Worm (Caenorhabditis elegans): ENCODE results near the gene glb-33.

Gene glb-33

ce11 chrV:1317869-1318354 lies 34.0 kb upstream of the glb-33 start, which contains the start of gene F16B3.3:
TSS of gene F16B3.3 (minus strand) at chrV:1317919.
- TF ChIP-seq lin-54 (GFP tag; optimal IDR thresholded peaks at IDR 0.05): no peak
- no peak for TF ChIP-seq tbx-9 (tag; optimal IDR thresholded peaks at IDR 0.05; ENCODE audit: borderline replicate concordance)
- TF ChIP-seq tbp1 (GFP tag; optimal IDR thresholded peaks at IDR 0.05): no peak
- TF ChIP-seq nhr-120 (GFP tag; IDR thresholded peaks at IDR 0.05): no peak
- no peak for TF ChIP-seq lin-26 (GFP tag; IDR thresholded peaks at IDR 0.05)
- no peak for TF ChIP-seq hmg-1.2 (GFP tag; IDR thresholded peaks at IDR 0.05)
- TF ChIP-seq ekl-4 (GFP tag; IDR thresholded peaks at IDR 0.05): no peak
- TF ChIP-seq sdz-38 (tag; optimal IDR thresholded peaks at IDR 0.05): no peak
- TF ChIP-seq ztf-3 (GFP tag; optimal IDR thresholded peaks at IDR 0.05): no peak
- TF ChIP-seq mes-4 (tag; optimal IDR thresholded peaks at IDR 0.05): no peak
- no peak for TF ChIP-seq ccch-3 (GFP tag; optimal IDR thresholded peaks at IDR 0.05)
- no peak for TF ChIP-seq Y67H2A.10 (GFP tag; conservative IDR thresholded peaks at IDR 0.05)
- no peak for TF ChIP-seq C17E4.6 (GFP tag; IDR thresholded peaks at IDR 0.05)
- no peak for TF ChIP-seq nfya-2 (GFP tag; IDR thresholded peaks at IDR 0.05)
- TF ChIP-seq let-526 (GFP tag; IDR thresholded peaks at IDR 0.05): no peak

ce11 chrV:1321776-1322175 lies 30.1 kb upstream of the glb-33 start:
- no peak for TF ChIP-seq F52B5.7 (tag; optimal IDR thresholded peaks at IDR 0.05)
- no peak for TF ChIP-seq rpc-1 (optimal IDR thresholded peaks at IDR 0.05)
- no peak for TF ChIP-seq rpc-1 (tag; optimal IDR thresholded peaks at IDR 0.05)
- TF ChIP-seq C06A6.2 (GFP tag; conservative IDR thresholded peaks at IDR 0.05): no peak
- TF ChIP-seq hsf-1 (GFP tag; IDR thresholded peaks at IDR 0.05): no peak
- no peak for TF ChIP-seq F22D6.2 (tag; optimal IDR thresholded peaks at IDR 0.05)
- no peak for TF ChIP-seq hlh-26 (GFP tag; conservative IDR thresholded peaks at IDR 0.05)
- TF ChIP-seq akir-1 (GFP tag; optimal IDR thresholded peaks at IDR 0.05): no peak
- no peak for TF ChIP-seq rcor-1 (GFP tag; IDR thresholded peaks at IDR 0.05)
- TF ChIP-seq sdz-38 (tag; optimal IDR thresholded peaks at IDR 0.05): no peak
- TF ChIP-seq F49E8.2 (tag; optimal IDR thresholded peaks at IDR 0.05; ENCODE audit: insufficient read depth): no peak

- TF ChIP-seq hrde-1 (tag; optimal IDR thresholded peaks at IDR 0.05; ENCODE audit: borderline replicate concordance) (no peak), somi-1 (GFP tag; optimal IDR thresholded peaks at IDR 0.05) (no peak), attf-6 (GFP tag; IDR thresholded peaks at IDR 0.05) (no peak), atf-7 (tag; optimal IDR thresholded peaks at IDR 0.05) (no peak)
Measured at ce11 chrV:1326067-1326466, 25.9 kb upstream of the glb-33 start.

DNA sequence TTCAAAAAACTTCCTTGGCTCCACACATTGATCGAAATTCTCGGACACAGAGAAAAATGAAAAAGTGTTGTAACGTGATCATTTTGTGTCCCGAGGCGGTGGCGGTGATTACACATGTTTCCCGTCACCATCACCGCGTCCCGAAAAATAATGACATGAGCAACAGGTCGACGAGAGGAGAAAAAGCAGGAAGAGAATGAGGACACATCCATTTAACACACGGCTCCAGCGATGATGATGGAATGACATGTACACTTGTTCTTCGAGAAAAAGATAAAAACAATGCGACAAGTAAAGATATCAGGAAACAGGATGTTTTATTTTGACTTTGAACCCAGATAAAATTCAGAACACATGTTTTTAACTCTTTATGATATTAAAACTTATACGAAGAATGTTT lies 24.6 kb upstream of the glb-33 start:
- no peak for TF ChIP-seq mcd-1 (GFP tag; IDR thresholded peaks at IDR 0.05)
- TF ChIP-seq ztf-22 (GFP tag; optimal IDR thresholded peaks at IDR 0.05): no peak
- no peak for TF ChIP-seq ceh-79 (tag; optimal IDR thresholded peaks at IDR 0.05)
- TF ChIP-seq F39B2.1 (GFP tag; IDR thresholded peaks at IDR 0.05): no peak
- TF ChIP-seq pha-4 (tag; optimal IDR thresholded peaks at IDR 0.05): no peak
- no peak for TF ChIP-seq lir-1 (GFP tag; conservative IDR thresholded peaks at IDR 0.05)
- TF ChIP-seq hsf-1 (GFP tag; IDR thresholded peaks at IDR 0.05): no peak

Measured in whole organism, young adult.